Fruit fly (Drosophila melanogaster) whole organism, prepupa: ENCODE results near the gene CG13114.

Experiments
- Blimp-1 ChIP-seq: fragments of 200-800 bp; sonication (Bioruptor generic); optimal IDR thresholded peaks from 3 replicates; lab custom pipeline; 2017; ENCODE audit warnings: missing biosample characterization, missing genetic modification characterization, mild to moderate bottlenecking, moderate library complexity, missing genetic modification reagents
- CG10631 ChIP-seq: fragments of 200-800 bp; sonication (Bioruptor generic); optimal IDR thresholded peaks from 2 replicates; lab custom pipeline; 2016; ENCODE audit warnings: missing biosample characterization, missing genetic modification characterization
- CG11762 ChIP-seq: fragments of 200-800 bp; sonication (Bioruptor generic); optimal IDR thresholded peaks from 3 replicates; lab custom pipeline; 2016; ENCODE audit warnings: missing biosample characterization, missing genetic modification characterization; ENCODE audit not compliant: insufficient read depth
- CG11902 ChIP-seq: fragments of 200-800 bp; sonication (Bioruptor generic); optimal IDR thresholded peaks from 3 replicates; lab custom pipeline; 2016; ENCODE audit warnings: missing biosample characterization, missing genetic modification characterization
- CG15336 ChIP-seq: fragments of 200-800 bp; sonication (Bioruptor generic); IDR thresholded peaks from 2 replicates; pipeline ENCODE4 v1.3.6; 2022; ENCODE audit warnings: missing biosample characterization, missing genetic modification characterization
- CG1621 ChIP-seq: fragments of 200-800 bp; sonication (Bioruptor generic); optimal IDR thresholded peaks from 3 replicates; lab custom pipeline; 2018; ENCODE audit warnings: missing biosample characterization, mild to moderate bottlenecking, missing genetic modification characterization
- CG16779 ChIP-seq: fragments of 200-800 bp; sonication (Bioruptor generic); optimal IDR thresholded peaks from 3 replicates; lab custom pipeline; 2017; ENCODE audit warnings: missing biosample characterization, mild to moderate bottlenecking, missing genetic modification characterization
- CG3032 ChIP-seq: fragments of 200-800 bp; optimal IDR thresholded peaks from 2 replicates; lab custom pipeline; 2019; ENCODE audit warnings: missing biosample characterization, mild to moderate bottlenecking, missing genetic modification characterization, moderate library complexity
- CG31627 ChIP-seq: fragments of 200-800 bp; sonication (Bioruptor generic); optimal IDR thresholded peaks from 3 replicates; lab custom pipeline; 2016; ENCODE audit warnings: missing biosample characterization, missing genetic modification characterization
- CG32006 ChIP-seq: fragments of 200-800 bp; sonication (Bioruptor generic); optimal IDR thresholded peaks from 3 replicates; lab custom pipeline; 2017; ENCODE audit warnings: missing biosample characterization, mild to moderate bottlenecking, missing genetic modification characterization
- CG34406 ChIP-seq: fragments of 200-800 bp; sonication (Bioruptor generic); optimal IDR thresholded peaks from 3 replicates; lab custom pipeline; 2016; ENCODE audit warnings: missing biosample characterization, missing genetic modification characterization
- CG3919 ChIP-seq: fragments of 200-800 bp; sonication (Bioruptor generic); optimal IDR thresholded peaks from 3 replicates; lab custom pipeline; 2016; ENCODE audit warnings: missing biosample characterization, missing genetic modification characterization
- CG6163 ChIP-seq: fragments of 200-800 bp; sonication (Bioruptor generic); IDR thresholded peaks from 3 replicates; pipeline ENCODE4 v1.3.6; 2022; ENCODE audit warnings: missing biosample characterization, missing genetic modification characterization
- CG6276 ChIP-seq: fragments of 200-800 bp; sonication (Bioruptor generic); optimal IDR thresholded peaks from 2 replicates; lab custom pipeline; 2017; ENCODE audit warnings: missing biosample characterization, mild to moderate bottlenecking, missing genetic modification characterization
- CG6808 ChIP-seq: fragments of 200-800 bp; sonication (Bioruptor generic); optimal IDR thresholded peaks from 3 replicates; lab custom pipeline; 2017; ENCODE audit warnings: missing biosample characterization, missing genetic modification characterization, mild to moderate bottlenecking, moderate library complexity, missing genetic modification reagents
- CG6854 ChIP-seq: fragments of 200-800 bp; sonication (Bioruptor generic); optimal IDR thresholded peaks from 2 replicates; lab custom pipeline; 2017; ENCODE audit warnings: missing biosample characterization, mild to moderate bottlenecking, missing genetic modification characterization
- CG7368 ChIP-seq: fragments of 200-800 bp; sonication (Bioruptor generic); optimal IDR thresholded peaks from 3 replicates; lab custom pipeline; 2016; ENCODE audit warnings: missing biosample characterization, missing genetic modification characterization
- CG8119 ChIP-seq: fragments of 200-800 bp; sonication (Bioruptor generic); IDR thresholded peaks from 3 replicates; pipeline ENCODE4 v1.3.6; 2022; ENCODE audit warnings: missing biosample characterization, missing genetic modification characterization
- CG8319 ChIP-seq: fragments of 200-800 bp; sonication (Bioruptor generic); optimal IDR thresholded peaks from 3 replicates; lab custom pipeline; 2016; ENCODE audit warnings: missing biosample characterization, missing genetic modification characterization
- CG8632 ChIP-seq: fragments of 200-800 bp; sonication (Bioruptor generic); optimal IDR thresholded peaks from 3 replicates; lab custom pipeline; 2016; ENCODE audit warnings: missing biosample characterization, missing genetic modification characterization
- CG9139 ChIP-seq: fragments of 200-800 bp; sonication (Bioruptor generic); optimal IDR thresholded peaks from 3 replicates; lab custom pipeline; 2017; ENCODE audit warnings: missing biosample characterization, mild to moderate bottlenecking, missing genetic modification characterization
- Eip78C ChIP-seq: fragments of 200-800 bp; sonication (Bioruptor generic); peaks from one replicate; lab custom pipeline; 2016; ENCODE audit warnings: missing biosample characterization, missing genetic modification characterization
- Eip93F ChIP-seq: fragments of 200-800 bp; sonication (Bioruptor generic); optimal IDR thresholded peaks from 2 replicates; lab custom pipeline; 2016; ENCODE audit warnings: missing biosample characterization, mild to moderate bottlenecking, missing genetic modification characterization
- Ets21C ChIP-seq: fragments of 200-800 bp; sonication (Bioruptor generic); optimal IDR thresholded peaks from 3 replicates; lab custom pipeline; 2016; ENCODE audit warnings: missing biosample characterization, missing genetic modification characterization
- Ets96B ChIP-seq: fragments of 200-800 bp; optimal IDR thresholded peaks from 2 replicates; lab custom pipeline; 2019; ENCODE audit warnings: missing biosample characterization, mild to moderate bottlenecking, missing genetic modification characterization, moderate library complexity
- Hr39 ChIP-seq: fragments of 200-800 bp; sonication (Bioruptor generic); optimal IDR thresholded peaks from 2 replicates; lab custom pipeline; 2016; ENCODE audit warnings: missing biosample characterization, missing genetic modification characterization
- Hr4 ChIP-seq: fragments of 200-800 bp; sonication (Bioruptor generic); optimal IDR thresholded peaks from 3 replicates; lab custom pipeline; 2016; ENCODE audit warnings: missing biosample characterization, missing genetic modification characterization
- Lpt ChIP-seq: fragments of 200-800 bp; sonication (Bioruptor generic); optimal IDR thresholded peaks from 3 replicates; lab custom pipeline; 2016; ENCODE audit warnings: missing biosample characterization, missing genetic modification characterization
- Met ChIP-seq: fragments of 200-800 bp; sonication (Bioruptor generic); optimal IDR thresholded peaks from 3 replicates; lab custom pipeline; 2016; ENCODE audit warnings: missing biosample characterization, missing genetic modification characterization
- OdsH ChIP-seq: fragments of 200-800 bp; sonication (Bioruptor generic); optimal IDR thresholded peaks from 3 replicates; lab custom pipeline; 2016; ENCODE audit warnings: missing biosample characterization, missing genetic modification characterization
- Smox ChIP-seq: fragments of 200-800 bp; sonication (Bioruptor generic); optimal IDR thresholded peaks from 3 replicates; lab custom pipeline; 2016; ENCODE audit warnings: missing biosample characterization, missing genetic modification characterization
- Sox14 ChIP-seq: fragments of 200-800 bp; sonication (Bioruptor generic); optimal IDR thresholded peaks from 3 replicates; lab custom pipeline; 2016; ENCODE audit warnings: missing biosample characterization, missing genetic modification characterization
- Sox15 ChIP-seq: fragments of 200-800 bp; sonication (Bioruptor generic); optimal IDR thresholded peaks from 3 replicates; lab custom pipeline; 2016; ENCODE audit warnings: missing biosample characterization, missing genetic modification characterization
- achi ChIP-seq: fragments of 200-800 bp; sonication (Bioruptor generic); optimal IDR thresholded peaks from 3 replicates; lab custom pipeline; 2016; ENCODE audit warnings: missing biosample characterization, missing genetic modification characterization
- dsx ChIP-seq: fragments of 200-800 bp; optimal IDR thresholded peaks from 3 replicates; lab custom pipeline; 2019; ENCODE audit warnings: missing biosample characterization, mild to moderate bottlenecking, missing genetic modification characterization, moderate library complexity; ENCODE audit not compliant: poor library complexity, severe bottlenecking
- eg ChIP-seq: fragments of 200-800 bp; sonication (Bioruptor generic); IDR thresholded peaks from 3 replicates; pipeline ENCODE4 v1.3.6; 2022; ENCODE audit warnings: missing biosample characterization, missing genetic modification characterization
- esn ChIP-seq: fragments of 200-800 bp; sonication (Bioruptor generic); optimal IDR thresholded peaks from 2 replicates; lab custom pipeline; 2016; ENCODE audit warnings: missing biosample characterization, mild to moderate bottlenecking, missing genetic modification characterization, moderate library complexity
- fd59A ChIP-seq: fragments of 200-800 bp; sonication (Bioruptor generic); optimal IDR thresholded peaks from 2 replicates; lab custom pipeline; 2017; ENCODE audit warnings: missing biosample characterization, mild to moderate bottlenecking, missing genetic modification characterization, missing genetic modification reagents
- pdm3 ChIP-seq: fragments of 200-800 bp; sonication (Bioruptor generic); optimal IDR thresholded peaks from 3 replicates; lab custom pipeline; 2016; ENCODE audit warnings: missing biosample characterization, missing genetic modification characterization
- spab ChIP-seq: fragments of 200-800 bp; sonication (Bioruptor generic); optimal IDR thresholded peaks from 2 replicates; lab custom pipeline; 2017; ENCODE audit warnings: missing biosample characterization, mild to moderate bottlenecking, missing genetic modification characterization, missing genetic modification reagents
- ss ChIP-seq, 2 experiments: fragments of 200-800 bp; sonication (Bioruptor generic); optimal IDR thresholded peaks; 2 replicates in 1 of 2; 3 replicates in 1 of 2; lab custom pipeline; 2017 to 2018; ENCODE audit warnings: mild to moderate bottlenecking in 2 of 2, missing biosample characterization in 2 of 2, missing genetic modification characterization in 2 of 2, moderate library complexity in 1 of 2
- svp ChIP-seq: fragments of 200-800 bp; sonication (Bioruptor generic); peaks from one replicate; lab custom pipeline; 2016; ENCODE audit warnings: missing biosample characterization, missing genetic modification characterization
- topi ChIP-seq: fragments of 200-800 bp; sonication (Bioruptor generic); optimal IDR thresholded peaks from 3 replicates; lab custom pipeline; 2016; ENCODE audit warnings: missing biosample characterization, missing genetic modification characterization

CG13114 gene

dm6 chr2L:9505372-9506103 lies 40.1 kb upstream of the CG13114 start (continued):
- TF ChIP-seq Hr39 (GFP tag; lab: Kevin White, UChicago) (no peak), Blimp-1 (GFP tag; lab: Kevin White, UChicago) (no peak), eg (GFP tag; lab: Robert Waterston, UW) (peak; percentile 52; the same call in 1 of the 3 replicates), Met (peak; percentile 32), CG10631 (no peak), CG31627 (GFP tag; lab: Kevin White, UChicago) (no peak), CG7368 (GFP tag; lab: Kevin White, UChicago) (no peak), CG6808 (GFP tag; lab: Kevin White, UChicago) (no peak), CG3032 (tag; lab: Kevin White, UChicago) (no peak), CG11762 (GFP tag; lab: Kevin White, UChicago) (no peak), Hr4 (GFP tag; lab: Kevin White, UChicago) (peak; percentile 67), Ets96B (tag; lab: Kevin White, UChicago) (no peak), CG8119 (GFP tag; lab: Robert Waterston, UW) (peak; percentile 49; the same call in 2 of the 3 replicates), CG6163 (no peak), topi (peak; percentile 38), Eip93F (GFP tag; lab: Kevin White, UChicago) (no peak), CG6854 (GFP tag; lab: Kevin White, UChicago) (no peak), Sox15 (GFP tag; lab: Kevin White, UChicago) (no peak), CG8319 (GFP tag; lab: Kevin White, UChicago) (no peak), CG1621 (no peak), CG16779 (tag; lab: Kevin White, UChicago) (no peak), CG32006 (GFP tag; lab: Kevin White, UChicago) (peak; percentile 80), Sox14 (no peak), CG9139 (GFP tag; lab: Kevin White, UChicago) (no peak), achi (GFP tag; lab: Kevin White, UChicago) (peak; percentile 26), esn (GFP tag; lab: Kevin White, UChicago) (peak; percentile 21), fd59A (no peak), Ets21C (GFP tag; lab: Kevin White, UChicago) (no peak), CG8632 (GFP tag; lab: Kevin White, UChicago) (no peak), pdm3 (GFP tag; lab: Kevin White, UChicago) (no peak), svp (GFP tag; lab: Kevin White, UChicago) (peak; percentile 42), Smox (GFP tag; lab: Kevin White, UChicago) (no peak), Lpt (peak; percentile 22), OdsH (GFP tag; lab: Kevin White, UChicago) (peak; percentile 51), CG34406 (GFP tag; lab: Kevin White, UChicago) (peak; percentile 43), CG6276 (GFP tag; lab: Kevin White, UChicago) (no peak), CG3919 (peak; percentile 58)

- TF ChIP-seq CG6163 (peak; percentile 58), CG11902 (no peak), Eip78C (GFP tag; lab: Kevin White, UChicago) (peak; percentile 39), CG15336 (GFP tag; lab: Robert Waterston, UW) (no peak), spab (GFP tag; lab: Kevin White, UChicago) (no peak), Blimp-1 (GFP tag; lab: Kevin White, UChicago) (peak; percentile 11), dsx (peak; percentile 33), Eip93F (GFP tag; lab: Kevin White, UChicago) (no peak), CG1621 (peak; percentile 3), eg (GFP tag; lab: Robert Waterston, UW) (0 out of 3 replicates have a peak, but pooled peaks have one; percentile 24), ss (GFP tag; optimal IDR thresholded peaks at IDR 0.05; lab: Kevin White, UChicago) (peak in 1 of 2 experiments; percentile 9), Hr4 (GFP tag; lab: Kevin White, UChicago) (peak; percentile 2), svp (GFP tag; lab: Kevin White, UChicago) (peak; percentile 29)
Measured at dm6 chr2L:9506535-9507036, 39.0 kb upstream of the CG13114 start.
